Fruit fly (Drosophila melanogaster): ENCODE measurements around the gene CG9555.

The CG9555 gene

dm6 chr2L:8982584-8983302 lies 8.8 kb upstream of the CG9555 start (continued):
- TF ChIP-seq CG11398 (GFP tag; optimal IDR thresholded peaks at IDR 0.05), result no peak
- no peak for TF ChIP-seq CG17612 (GFP tag; IDR thresholded peaks at IDR 0.05)
- no peak for TF ChIP-seq dan (GFP tag; IDR thresholded peaks at IDR 0.05)
- peak; percentile 70 for TF ChIP-seq CG17359 (tag; optimal IDR thresholded peaks at IDR 0.05)
- TF ChIP-seq sens (GFP tag), result peak; percentile 92
- no peak for TF ChIP-seq CG18764 (GFP tag; optimal IDR thresholded peaks at IDR 0.05)
- TF ChIP-seq E2f2 (GFP tag; IDR thresholded peaks at IDR 0.05), result peak; percentile 54; the same call in 1 of the 2 replicates
- TF ChIP-seq CG13624 (GFP tag; optimal IDR thresholded peaks at IDR 0.05), result peak; percentile 76
- TF ChIP-seq CG10209 (GFP tag; optimal IDR thresholded peaks at IDR 0.05), result peak; percentile 59
- TF ChIP-seq chif (GFP tag; optimal IDR thresholded peaks at IDR 0.05), result peak in 1 of 2 experiments; percentile 43
- no peak for TF ChIP-seq Lpt (GFP tag; optimal IDR thresholded peaks at IDR 0.05)
- no peak for TF ChIP-seq knrl (GFP tag; IDR thresholded peaks at IDR 0.05; ENCODE audit: partially characterized antibody)
- no peak for TF ChIP-seq ap (GFP tag; IDR thresholded peaks at IDR 0.05)
- TF ChIP-seq Atf3 (GFP tag; optimal IDR thresholded peaks at IDR 0.05), result peak; percentile 34
- TF ChIP-seq Dfd (GFP tag; optimal IDR thresholded peaks at IDR 0.05), result no peak
- peak; percentile 13 for TF ChIP-seq CG8089 (GFP tag; optimal IDR thresholded peaks at IDR 0.05)
- TF ChIP-seq lmd (GFP tag; IDR thresholded peaks at IDR 0.05), result peak; percentile 62; the same call in 1 of the 2 replicates
- TF ChIP-seq CG16813 (GFP tag; IDR thresholded peaks at IDR 0.05; ENCODE audit: partially characterized antibody), result no peak
- no peak for TF ChIP-seq trh (GFP tag; optimal IDR thresholded peaks at IDR 0.05)
- TF ChIP-seq CG11560 (tag; IDR thresholded peaks at IDR 0.05), result no peak
- peak; percentile 31; the same call in 1 of the 3 replicates for TF ChIP-seq Dbx (GFP tag; IDR thresholded peaks at IDR 0.05)
- peak; percentile 63; the same call in 2 of the 3 replicates for TF ChIP-seq CG17361 (GFP tag; IDR thresholded peaks at IDR 0.05)
- no peak for TF ChIP-seq C15 (GFP tag; IDR thresholded peaks at IDR 0.05)
- TF ChIP-seq h (optimal IDR thresholded peaks at IDR 0.05), result no peak
- no peak for TF ChIP-seq tna (GFP tag; IDR thresholded peaks at IDR 0.05; ENCODE audit: partially characterized antibody)
- peak; percentile 12 for TF ChIP-seq HLH54F (GFP tag; optimal IDR thresholded peaks at IDR 0.05)
- no peak for TF ChIP-seq disco-r (GFP tag; optimal IDR thresholded peaks at IDR 0.05)
- TF ChIP-seq CG7786 (GFP tag; optimal IDR thresholded peaks at IDR 0.05), result peak; percentile 11
- TF ChIP-seq mam (GFP tag; optimal IDR thresholded peaks at IDR 0.05), result peak; percentile 42
- TF ChIP-seq Hr51 (GFP tag; optimal IDR thresholded peaks at IDR 0.05), result peak in 1 of 2 experiments; percentile 83
- TF ChIP-seq CG16815 (GFP tag; optimal IDR thresholded peaks at IDR 0.05), result no peak
- TF ChIP-seq CG14050 (GFP tag; IDR thresholded peaks at IDR 0.05), result peak; percentile 25; the same call in 1 of the 3 replicates
- TF ChIP-seq az2 (GFP tag; optimal IDR thresholded peaks at IDR 0.05), result peak; percentile 31
- TF ChIP-seq ind (GFP tag; optimal IDR thresholded peaks at IDR 0.05), result peak; percentile 42
- TF ChIP-seq cwo (GFP tag; optimal IDR thresholded peaks at IDR 0.05), result peak; percentile 32
- TF ChIP-seq CG30431 (GFP tag; optimal IDR thresholded peaks at IDR 0.05), result no peak
- no peak for TF ChIP-seq br (optimal IDR thresholded peaks at IDR 0.05)
- TF ChIP-seq CG11085 (GFP tag; IDR thresholded peaks at IDR 0.05), result no peak
- peak; percentile 69 for TF ChIP-seq Sox102F (GFP tag; optimal IDR thresholded peaks at IDR 0.05)
- TF ChIP-seq psq (GFP tag; optimal IDR thresholded peaks at IDR 0.05), result no peak
- no peak for TF ChIP-seq trem (tag; optimal IDR thresholded peaks at IDR 0.05)
- peak; percentile 28 for TF ChIP-seq Abd-B (GFP tag; optimal IDR thresholded peaks at IDR 0.05)
- TF ChIP-seq CG10654 (GFP tag; optimal IDR thresholded peaks at IDR 0.05), result peak; percentile 4
- TF ChIP-seq CG12236 (GFP tag; optimal IDR thresholded peaks at IDR 0.05), result no peak
- TF ChIP-seq CG12942 (GFP tag; optimal IDR thresholded peaks at IDR 0.05), result peak; percentile 6
- TF ChIP-seq sima (GFP tag; optimal IDR thresholded peaks at IDR 0.05), result no peak
- no peak for TF ChIP-seq eyg (GFP tag; optimal IDR thresholded peaks at IDR 0.05)
- TF ChIP-seq stc (GFP tag; IDR thresholded peaks at IDR 0.05), result peak; percentile 66
- TF ChIP-seq gem (tag; optimal IDR thresholded peaks at IDR 0.05), result peak; percentile 75
- TF ChIP-seq so (GFP tag; IDR thresholded peaks at IDR 0.05), result peak; percentile 70; the same call in 1 of the 3 replicates
- peak; percentile 61; the same call in 1 of the 3 replicates for TF ChIP-seq Mrtf (GFP tag; IDR thresholded peaks at IDR 0.05)

All from whole organism, embryonic.